Fruit fly (Drosophila melanogaster): ENCODE measurements around the gene odd.

The odd gene

dm6 chr2L:3573907-3574306 is 32.6 kb downstream of the odd start (continued):
- TF ChIP-seq net (GFP tag; optimal IDR thresholded peaks at IDR 0.05): no peak
- peak; percentile 48 for TF ChIP-seq fkh (GFP tag; optimal IDR thresholded peaks at IDR 0.05)
- peak; percentile 68 for TF ChIP-seq OdsH (GFP tag; optimal IDR thresholded peaks at IDR 0.05)
- TF ChIP-seq spab (GFP tag; optimal IDR thresholded peaks at IDR 0.05): no peak
- peak; percentile 61; the same call in 2 of the 3 replicates for TF ChIP-seq CG8119 (GFP tag; IDR thresholded peaks at IDR 0.05)
- TF ChIP-seq CG31627 (GFP tag; optimal IDR thresholded peaks at IDR 0.05): peak; percentile 61
- TF ChIP-seq esn (GFP tag; optimal IDR thresholded peaks at IDR 0.05): peak; percentile 34

DNA sequence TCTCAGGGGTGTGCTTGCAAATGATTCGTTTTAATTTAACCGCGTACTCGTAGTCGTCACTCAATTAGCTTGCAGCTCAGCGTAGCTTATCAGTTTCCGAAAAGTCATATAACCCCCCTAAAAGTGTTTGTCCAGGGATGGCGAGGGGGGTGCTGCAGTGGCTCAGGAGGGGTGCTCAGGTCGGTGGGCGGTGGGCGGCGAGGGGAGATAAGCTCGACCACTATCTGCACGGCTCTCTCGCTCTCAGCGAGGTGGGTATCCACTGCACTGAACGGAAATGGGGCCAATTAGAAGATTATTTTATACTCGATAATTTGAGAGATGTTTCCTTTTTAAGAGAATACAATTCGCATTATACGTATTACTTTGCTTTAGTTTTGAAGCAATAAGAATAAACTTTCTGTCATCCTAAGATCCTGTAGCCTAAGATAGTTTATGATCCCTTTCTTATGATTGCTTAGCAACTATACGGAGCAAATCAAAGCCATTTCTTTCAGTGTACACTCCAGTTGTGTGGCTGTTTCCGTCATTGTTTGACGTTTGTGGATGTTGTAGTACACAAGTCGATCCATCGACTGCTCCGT is 33.3 kb downstream of the odd start:
- TF ChIP-seq CG6276 (GFP tag; optimal IDR thresholded peaks at IDR 0.05) (no peak), CG11762 (GFP tag; optimal IDR thresholded peaks at IDR 0.05; ENCODE audit: insufficient read depth) (peak; percentile 20), svp (GFP tag) (peak; percentile 87), CG3919 (GFP tag; optimal IDR thresholded peaks at IDR 0.05) (peak; percentile 27), CG1621 (tag; optimal IDR thresholded peaks at IDR 0.05) (no peak), CG32006 (GFP tag; optimal IDR thresholded peaks at IDR 0.05) (peak; percentile 60), topi (GFP tag; optimal IDR thresholded peaks at IDR 0.05) (peak; percentile 56), CG10669 (GFP tag; optimal IDR thresholded peaks at IDR 0.05) (peak; percentile 48), vri (GFP tag; optimal IDR thresholded peaks at IDR 0.05) (peak; percentile 27), CG3032 (tag; optimal IDR thresholded peaks at IDR 0.05) (peak; percentile 50), Smox (GFP tag; optimal IDR thresholded peaks at IDR 0.05) (peak; percentile 45), fd59A (GFP tag; optimal IDR thresholded peaks at IDR 0.05) (peak; percentile 25), CG6808 (GFP tag; optimal IDR thresholded peaks at IDR 0.05) (no peak), CG34406 (GFP tag; optimal IDR thresholded peaks at IDR 0.05) (peak; percentile 26), Eip93F (GFP tag; optimal IDR thresholded peaks at IDR 0.05) (no peak), fd85E (GFP tag; optimal IDR thresholded peaks at IDR 0.05) (no peak), CG15336 (GFP tag; IDR thresholded peaks at IDR 0.05) (peak; percentile 63), CG8632 (GFP tag; optimal IDR thresholded peaks at IDR 0.05) (peak; percentile 5), Sox102F (GFP tag; optimal IDR thresholded peaks at IDR 0.05) (peak; percentile 46), CG11902 (GFP tag; optimal IDR thresholded peaks at IDR 0.05) (peak; percentile 25), pdm3 (GFP tag; optimal IDR thresholded peaks at IDR 0.05) (peak; percentile 48), acj6 (GFP tag; optimal IDR thresholded peaks at IDR 0.05) (peak; percentile 49), cyc (GFP tag; optimal IDR thresholded peaks at IDR 0.05) (peak; percentile 57), Sox15 (GFP tag; optimal IDR thresholded peaks at IDR 0.05) (peak; percentile 30), CG6792 (GFP tag; optimal IDR thresholded peaks at IDR 0.05) (peak; percentile 31), Hr4 (GFP tag; optimal IDR thresholded peaks at IDR 0.05) (peak; percentile 51), Ets96B (tag; optimal IDR thresholded peaks at IDR 0.05) (peak; percentile 42), Lpt (GFP tag; optimal IDR thresholded peaks at IDR 0.05) (no peak), eg (GFP tag; IDR thresholded peaks at IDR 0.05) (peak; percentile 63; the same call in 2 of the 3 replicates), dac (GFP tag; optimal IDR thresholded peaks at IDR 0.05) (no peak), ss (GFP tag; optimal IDR thresholded peaks at IDR 0.05) (no peak), Eip75B (GFP tag; optimal IDR thresholded peaks at IDR 0.05) (peak; percentile 6), CG8319 (GFP tag; optimal IDR thresholded peaks at IDR 0.05) (no peak), Blimp-1 (GFP tag; optimal IDR thresholded peaks at IDR 0.05) (peak; percentile 35), Gug (GFP tag; IDR thresholded peaks at IDR 0.05) (no peak), Eip78C (GFP tag) (peak; percentile 70), salr (GFP tag; optimal IDR thresholded peaks at IDR 0.05) (no peak), CG31627 (GFP tag; optimal IDR thresholded peaks at IDR 0.05) (peak; percentile 69), achi (GFP tag; optimal IDR thresholded peaks at IDR 0.05) (peak; percentile 22), Hr38 (GFP tag; optimal IDR thresholded peaks at IDR 0.05) (no peak), esn (GFP tag; optimal IDR thresholded peaks at IDR 0.05) (peak; percentile 50), CG9139 (GFP tag; optimal IDR thresholded peaks at IDR 0.05) (no peak), fkh (GFP tag; optimal IDR thresholded peaks at IDR 0.05) (peak; percentile 76), net (GFP tag; optimal IDR thresholded peaks at IDR 0.05) (no peak), dsx (GFP tag; optimal IDR thresholded peaks at IDR 0.05; ENCODE audit: poor library complexity, severe bottlenecking) (no peak), lz (GFP tag; optimal IDR thresholded peaks at IDR 0.05) (peak; percentile 55)
